Worm (Caenorhabditis elegans) whole organism, L3 larva: Measurements from ENCODE around the gene sdz-12.
A peak's percentile ranks its signal among the peaks of the same experiment; 100 is the strongest.

ENCODE experiments used
- R02D3.7 ChIP-seq: fragments of 150-350 bp; optimal IDR thresholded peaks from 2 replicates; lab custom pipeline; 2014; ENCODE audit warnings: missing biosample characterization, missing genetic modification characterization
- ZK546.5 ChIP-seq: sonication (generic microtip); optimal IDR thresholded peaks from 2 replicates; lab custom pipeline; 2017; ENCODE audit warnings: missing biosample characterization, missing genetic modification characterization
- aly-2 ChIP-seq: fragments of 150-350 bp; optimal IDR thresholded peaks from 2 replicates; lab custom pipeline; 2014; ENCODE audit warnings: missing biosample characterization, missing genetic modification characterization
- ama-1 ChIP-seq: fragments of 150-350 bp; optimal IDR thresholded peaks from 2 replicates; lab custom pipeline; 2018
- ceh-28 ChIP-seq: fragments of 150-350 bp; optimal IDR thresholded peaks from 2 replicates; lab custom pipeline; 2014; ENCODE audit warnings: missing biosample characterization, missing genetic modification reagents, missing genetic modification characterization
- ceh-82 ChIP-seq: fragments of 150-350 bp; optimal IDR thresholded peaks from 2 replicates; lab custom pipeline; 2014; ENCODE audit warnings: missing biosample characterization, missing genetic modification characterization
- ceh-9 ChIP-seq: sonication (generic microtip); optimal IDR thresholded peaks from 2 replicates; lab custom pipeline; 2018; ENCODE audit warnings: missing biosample characterization, missing genetic modification characterization
- egl-27 ChIP-seq: sonication (generic microtip); optimal IDR thresholded peaks from 4 replicates; lab custom pipeline; 2017; ENCODE audit warnings: missing biosample characterization, missing genetic modification reagents, missing genetic modification characterization
- elt-2 ChIP-seq: sonication (generic microtip); optimal IDR thresholded peaks from 2 replicates; lab custom pipeline; 2016; ENCODE audit warnings: missing genetic modification reagents, mild to moderate bottlenecking, missing genetic modification characterization, missing compliant biosample characterization
- elt-3 ChIP-seq, 3 experiments: fragments of 150-350 bp in 1 of 3; sonication (generic microtip) in 2 of 3; optimal IDR thresholded peaks; 2 replicates in 2 of 3; 4 replicates in 1 of 3; lab custom pipeline; 2014 to 2017; ENCODE audit warnings: missing biosample characterization in 3 of 3, missing genetic modification characterization in 3 of 3
- eor-1 ChIP-seq, 2 experiments: fragments of 150-350 bp; optimal IDR thresholded peaks; 2 replicates each; lab custom pipeline; 2014 to 2018; ENCODE audit warnings: missing biosample characterization in 2 of 2, missing genetic modification characterization in 2 of 2
- fkh-10 ChIP-seq: sonication (generic microtip); optimal IDR thresholded peaks from 2 replicates; lab custom pipeline; 2017; ENCODE audit warnings: missing biosample characterization, missing genetic modification reagents, missing genetic modification characterization
- fkh-2 ChIP-seq: fragments of 150-350 bp; optimal IDR thresholded peaks from 2 replicates; lab custom pipeline; 2014; ENCODE audit warnings: missing biosample characterization, missing genetic modification reagents, missing genetic modification characterization
- hmg-11 ChIP-seq: sonication (generic microtip); optimal IDR thresholded peaks from 2 replicates; lab custom pipeline; 2016; ENCODE audit warnings: missing genetic modification characterization, missing compliant biosample characterization
- jun-1 ChIP-seq: fragments of 150-350 bp; optimal IDR thresholded peaks from 2 replicates; lab custom pipeline; 2014; ENCODE audit warnings: missing biosample characterization, missing genetic modification reagents, missing genetic modification characterization
- lin-15B ChIP-seq: fragments of 150-350 bp; optimal IDR thresholded peaks from 2 replicates; lab custom pipeline; 2014; ENCODE audit warnings: missing biosample characterization, missing genetic modification characterization
- lin-39 ChIP-seq: fragments of 150-350 bp; optimal IDR thresholded peaks from 2 replicates; lab custom pipeline; 2018; ENCODE audit warnings: missing biosample characterization, missing genetic modification reagents, missing genetic modification characterization
- lsy-12 ChIP-seq: sonication (generic microtip); optimal IDR thresholded peaks from 2 replicates; lab custom pipeline; 2016; ENCODE audit warnings: mild to moderate bottlenecking, missing genetic modification characterization, missing compliant biosample characterization
- mdl-1 ChIP-seq: fragments of 150-350 bp; optimal IDR thresholded peaks from 2 replicates; lab custom pipeline; 2014; ENCODE audit warnings: missing biosample characterization, missing genetic modification characterization
- nfya-1 ChIP-seq: sonication (generic microtip); optimal IDR thresholded peaks from 2 replicates; lab custom pipeline; 2017; ENCODE audit warnings: missing genetic modification characterization, mild to moderate bottlenecking, missing compliant biosample characterization, antibody characterized with exemption, moderate library complexity; ENCODE audit not compliant: insufficient read depth
- nhr-28 ChIP-seq: fragments of 150-350 bp; optimal IDR thresholded peaks from 2 replicates; lab custom pipeline; 2014; ENCODE audit warnings: missing biosample characterization, missing genetic modification characterization
- nhr-67 ChIP-seq: fragments of 150-350 bp; optimal IDR thresholded peaks from 2 replicates; lab custom pipeline; 2014; ENCODE audit warnings: missing biosample characterization, missing genetic modification characterization
- nhr-77 ChIP-seq: fragments of 150-350 bp; optimal IDR thresholded peaks from 2 replicates; lab custom pipeline; 2014; ENCODE audit warnings: missing biosample characterization, missing genetic modification characterization
- pha-4 ChIP-seq: fragments of 150-350 bp; optimal IDR thresholded peaks from 2 replicates; lab custom pipeline; 2014; ENCODE audit warnings: missing biosample characterization, missing genetic modification reagents, missing genetic modification characterization
- pqm-1 ChIP-seq: fragments of 150-350 bp; optimal IDR thresholded peaks from 2 replicates; lab custom pipeline; 2017; ENCODE audit warnings: missing biosample characterization, missing genetic modification characterization, inconsistent platforms
- skn-1 ChIP-seq: fragments of 150-350 bp; optimal IDR thresholded peaks from 2 replicates; lab custom pipeline; 2014; ENCODE audit warnings: missing biosample characterization, missing genetic modification characterization
- snpc-4 ChIP-seq: fragments of 150-350 bp; optimal IDR thresholded peaks from 2 replicates; lab custom pipeline; 2014; ENCODE audit warnings: missing biosample characterization, missing genetic modification characterization
- tbx-2 ChIP-seq: sonication (generic microtip); optimal IDR thresholded peaks from 2 replicates; lab custom pipeline; 2016; ENCODE audit warnings: mild to moderate bottlenecking, missing genetic modification characterization, missing compliant biosample characterization
- unc-39 ChIP-seq: sonication (generic microtip); optimal IDR thresholded peaks from 4 replicates; lab custom pipeline; 2017; ENCODE audit warnings: missing biosample characterization, missing genetic modification characterization
- zag-1 ChIP-seq: fragments of 150-350 bp; optimal IDR thresholded peaks from 2 replicates; lab custom pipeline; 2014; ENCODE audit warnings: missing biosample characterization, missing genetic modification characterization
- ztf-11 ChIP-seq: fragments of 150-350 bp; optimal IDR thresholded peaks from 2 replicates; lab custom pipeline; 2014; ENCODE audit warnings: missing biosample characterization, missing genetic modification characterization
- ztf-4 ChIP-seq: fragments of 150-350 bp; optimal IDR thresholded peaks from 2 replicates; lab custom pipeline; 2014; ENCODE audit warnings: missing biosample characterization, missing genetic modification characterization

The sdz-12 gene

DNA sequence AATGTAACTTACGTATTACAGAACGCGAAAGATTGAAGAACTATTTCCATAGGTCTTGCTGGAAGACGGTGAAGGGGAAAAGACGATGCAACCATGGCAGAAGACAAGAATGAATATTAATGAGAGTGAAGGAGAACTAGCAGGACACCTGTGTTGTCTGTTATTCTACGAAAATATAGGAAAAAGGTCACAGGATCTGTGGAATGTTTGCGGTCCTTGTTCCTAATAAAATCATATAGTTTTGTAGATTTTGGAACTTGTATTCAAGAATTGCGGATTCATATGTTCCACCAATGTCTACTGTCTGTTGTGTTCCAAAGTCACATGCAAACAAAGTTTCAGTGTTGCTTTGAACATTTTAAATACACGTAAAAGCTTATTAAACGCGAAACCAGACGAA is 20.6 kb upstream of the sdz-12 start, which contains the start of gene sdz-11:
sdz-11 (minus strand) TSS at position 101 of the 400 bp plus-strand sequence.
- TF ChIP-seq elt-3 (tag; optimal IDR thresholded peaks at IDR 0.05; lab: Kevin White, UChicago): no peak

DNA sequence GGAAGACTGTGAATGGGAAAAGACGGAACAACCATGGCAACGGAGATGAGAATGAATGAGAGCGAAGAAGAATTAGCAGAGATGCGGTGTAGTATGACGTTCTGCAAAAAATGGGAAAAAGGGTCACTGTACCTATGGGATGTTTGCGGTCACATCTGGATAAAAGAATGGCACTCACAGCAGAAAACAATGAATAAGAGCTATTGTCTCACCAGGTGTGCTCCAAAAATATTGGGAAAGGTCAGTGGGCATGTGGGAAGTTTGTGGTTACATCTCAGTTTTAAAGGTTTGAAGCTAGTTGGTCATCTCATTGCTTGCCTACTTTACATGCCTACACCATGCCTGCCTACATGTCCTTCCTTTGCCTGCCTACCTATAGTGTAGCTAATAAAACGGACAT is 19.1 kb upstream of the sdz-12 start, which contains the start of gene fbxb-91:
fbxb-91 (minus strand) TSS at position 101 of the 400 bp plus-strand sequence.
- TF ChIP-seq fkh-10 (GFP tag; lab: Kevin White, UChicago) (no peak), elt-2 (tag; lab: Kevin White, UChicago) (no peak), snpc-4 (tag; lab: Kevin White, UChicago) (no peak), mdl-1 (tag; lab: Kevin White, UChicago) (no peak), eor-1 (tag; optimal IDR thresholded peaks at IDR 0.05; lab: Kevin White, UChicago) (no peak), nfya-1 (tag; lab: Kevin White, UChicago) (no peak), ceh-28 (tag; lab: Kevin White, UChicago) (no peak), ceh-9 (tag; lab: Kevin White, UChicago) (no peak), R02D3.7 (tag; lab: Kevin White, UChicago) (no peak), tbx-2 (no peak), pqm-1 (tag; lab: Kevin White, UChicago) (no peak), jun-1 (no peak), ceh-82 (tag; lab: Kevin White, UChicago) (no peak), lin-39 (tag; lab: Kevin White, UChicago) (no peak)
- TF ChIP-seq, all 47 proteins: peak for 0

DNA sequence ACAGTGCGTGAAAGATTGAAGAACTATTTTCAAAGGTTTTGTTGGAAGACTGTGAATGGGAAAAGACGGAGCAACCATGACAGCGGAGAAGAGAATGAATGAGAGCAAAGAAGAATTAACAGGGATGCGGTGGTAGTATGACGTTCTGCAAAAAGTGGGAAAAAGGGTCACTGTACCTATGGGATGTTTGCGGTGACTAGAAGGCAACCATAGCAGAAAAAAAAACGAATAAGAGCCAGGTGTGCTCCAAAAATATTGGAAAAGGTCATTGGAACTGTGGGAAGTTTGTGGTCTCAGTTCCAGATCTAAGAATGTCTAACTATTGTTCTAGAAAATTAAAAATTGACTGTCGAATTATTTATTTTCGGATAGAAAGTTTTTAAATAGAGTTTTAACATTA is 17.1 kb upstream of the sdz-12 start, which contains the start of gene fbxb-90:
fbxb-90 (minus strand) TSS at position 101 of the 400 bp plus-strand sequence.
- no peak for TF ChIP-seq elt-2 (tag; lab: Kevin White, UChicago)
- no peak for TF ChIP-seq ama-1 (lab: Kevin White, UChicago)
- TF ChIP-seq nhr-67 (tag; lab: Kevin White, UChicago): no peak
- no peak for TF ChIP-seq jun-1
- no peak for TF ChIP-seq eor-1 (tag; optimal IDR thresholded peaks at IDR 0.05; lab: Kevin White, UChicago)
- TF ChIP-seq ztf-11 (tag; lab: Kevin White, UChicago): no peak
- TF ChIP-seq ZK546.5 (tag; lab: Kevin White, UChicago): no peak
- TF ChIP-seq lin-15B (tag; lab: Kevin White, UChicago): no peak
- no peak for TF ChIP-seq hmg-11
- no peak for TF ChIP-seq fkh-2 (tag; lab: Kevin White, UChicago)
- TF ChIP-seq ceh-82 (tag; lab: Kevin White, UChicago): no peak
- no peak for TF ChIP-seq nhr-28 (tag; lab: Kevin White, UChicago)
- no peak for TF ChIP-seq R02D3.7 (tag; lab: Kevin White, UChicago)
- TF ChIP-seq ztf-4 (tag; lab: Kevin White, UChicago): no peak
- no peak for TF ChIP-seq tbx-2
- TF ChIP-seq zag-1 (tag; lab: Kevin White, UChicago): no peak
- TF ChIP-seq nhr-77 (tag; lab: Kevin White, UChicago): no peak
- TF ChIP-seq skn-1 (tag; lab: Kevin White, UChicago): no peak
- no peak for TF ChIP-seq aly-2 (tag; lab: Kevin White, UChicago)

- TF ChIP-seq lsy-12 (tag; lab: Kevin White, UChicago) (no peak), ztf-11 (tag; lab: Kevin White, UChicago) (no peak)
Observed at ce11 chrII:3747405-3747804, 15.8 kb upstream of the sdz-12 start, which contains the start of gene fbxb-92. TSS of gene fbxb-92 (minus strand) at chrII:3747505.

ce11 chrII:3743684-3744200 is 12.1 kb upstream of the sdz-12 start, which contains the start of gene nta-1:
TSS of gene nta-1 (minus strand) at chrII:3743814.
- peak; percentile 76 for TF ChIP-seq pha-4 (tag; lab: Kevin White, UChicago)
- TF ChIP-seq pqm-1 (tag; lab: Kevin White, UChicago): peak; percentile 51
- no peak for TF ChIP-seq ceh-28 (tag; lab: Kevin White, UChicago)
- peak; percentile 24 for TF ChIP-seq elt-2 (tag; lab: Kevin White, UChicago)
- no peak for TF ChIP-seq tbx-2

DNA sequence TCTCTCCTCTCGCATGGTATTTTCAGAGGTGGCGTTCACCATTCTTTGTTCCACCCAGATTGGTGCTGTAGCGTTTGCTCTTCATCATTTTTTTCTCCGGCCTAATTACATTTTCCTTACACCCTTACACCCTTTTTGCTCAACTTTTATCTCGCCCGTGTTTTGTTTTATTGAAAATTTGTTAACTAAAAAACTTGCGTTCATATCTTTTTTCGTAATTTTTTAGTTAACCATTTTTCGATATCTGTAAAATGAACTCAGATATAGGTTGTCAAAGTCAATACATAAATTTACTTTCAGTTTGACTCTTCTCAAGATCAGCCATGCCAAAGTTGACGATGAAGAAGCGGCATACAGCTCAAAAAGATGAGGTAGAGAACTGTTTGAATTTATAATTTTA is 10.0 kb upstream of the sdz-12 start, which contains the start of gene F12E12.1:
F12E12.1 (plus strand) TSS at position 301 of the 400 bp plus-strand sequence.
- TF ChIP-seq unc-39 (tag; lab: Kevin White, UChicago) (no peak), nfya-1 (tag; lab: Kevin White, UChicago) (no peak), egl-27 (tag; lab: Kevin White, UChicago) (no peak)
